Fruit fly (Drosophila melanogaster) whole organism, embryonic: Measurements from ENCODE around the gene Alp9.

Experiments used
- Adf1 ChIP-seq: fragments of 200-800 bp; sonication (Bioruptor generic); IDR thresholded peaks from 2 replicates; pipeline ENCODE4 v1.3.6; 2022; ENCODE audit warnings: missing biosample characterization, missing genetic modification characterization
- C15 ChIP-seq: fragments of 200-800 bp; sonication (Bioruptor generic); IDR thresholded peaks from 3 replicates; pipeline ENCODE4 v1.3.6; 2022; ENCODE audit warnings: missing biosample characterization, missing genetic modification characterization
- CG10431 ChIP-seq: fragments of 200-800 bp; sonication (Bioruptor generic); optimal IDR thresholded peaks from 3 replicates; lab custom pipeline; 2018; ENCODE audit warnings: missing biosample characterization, mild to moderate bottlenecking, missing genetic modification characterization
- CG11085 ChIP-seq: fragments of 200-800 bp; sonication (Bioruptor generic); IDR thresholded peaks from 2 replicates; pipeline ENCODE4 v1.3.6; 2022; ENCODE audit warnings: missing biosample characterization, missing genetic modification characterization
- CG14710 ChIP-seq: fragments of 200-800 bp; sonication (Bioruptor generic); optimal IDR thresholded peaks from 3 replicates; lab custom pipeline; 2019; ENCODE audit warnings: missing biosample characterization, mild to moderate bottlenecking, missing genetic modification characterization, moderate library complexity
- CG14965 ChIP-seq: fragments of 200-800 bp; sonication (Bioruptor generic); optimal IDR thresholded peaks from 2 replicates; lab custom pipeline; 2016; ENCODE audit warnings: missing biosample characterization, missing genetic modification characterization, borderline replicate concordance
- CG15073 ChIP-seq: fragments of 200-800 bp; sonication (Bioruptor generic); optimal IDR thresholded peaks from 2 replicates; lab custom pipeline; 2016; ENCODE audit warnings: missing biosample characterization, missing genetic modification characterization
- CG1602 ChIP-seq: fragments of 200-800 bp; sonication (Bioruptor generic); optimal IDR thresholded peaks from 3 replicates; lab custom pipeline; 2016; ENCODE audit warnings: missing biosample characterization, missing genetic modification characterization
- CG17612 ChIP-seq: fragments of 200-800 bp; sonication (Bioruptor generic); IDR thresholded peaks from 2 replicates; pipeline ENCODE4 v1.3.6; 2022; ENCODE audit warnings: missing biosample characterization, missing genetic modification characterization
- CG18262 ChIP-seq: fragments of 200-800 bp; optimal IDR thresholded peaks from 3 replicates; lab custom pipeline; 2019; ENCODE audit warnings: missing biosample characterization, mild to moderate bottlenecking, missing genetic modification characterization, moderate library complexity
- CG1832 ChIP-seq: fragments of 200-800 bp; sonication (Bioruptor generic); optimal IDR thresholded peaks from 2 replicates; lab custom pipeline; 2017; ENCODE audit warnings: missing biosample characterization, mild to moderate bottlenecking, missing genetic modification characterization, inconsistent platforms
- CG2712 ChIP-seq: fragments of 200-800 bp; optimal IDR thresholded peaks from 3 replicates; lab custom pipeline; 2019; ENCODE audit warnings: missing biosample characterization, mild to moderate bottlenecking, missing genetic modification characterization, moderate library complexity
- CG30403 ChIP-seq: fragments of 200-800 bp; sonication (Bioruptor generic); optimal IDR thresholded peaks from 3 replicates; lab custom pipeline; 2016; ENCODE audit warnings: missing biosample characterization, missing genetic modification characterization
- CG30431 ChIP-seq: fragments of 200-800 bp; sonication (Bioruptor generic); optimal IDR thresholded peaks from 2 replicates; lab custom pipeline; 2017; ENCODE audit warnings: missing biosample characterization, missing genetic modification characterization
- CG3995 ChIP-seq: fragments of 200-800 bp; sonication (Bioruptor generic); optimal IDR thresholded peaks from 3 replicates; lab custom pipeline; 2016; ENCODE audit warnings: missing biosample characterization, missing genetic modification characterization
- CG4360 ChIP-seq: fragments of 200-800 bp; sonication (Bioruptor generic); IDR thresholded peaks from 2 replicates; pipeline ENCODE4 v1.3.6; 2022; ENCODE audit warnings: missing biosample characterization, missing genetic modification characterization
- CG4820 ChIP-seq: fragments of 200-800 bp; sonication (Bioruptor generic); optimal IDR thresholded peaks from 3 replicates; lab custom pipeline; 2016; ENCODE audit warnings: missing biosample characterization, missing genetic modification characterization
- CG6791 ChIP-seq: fragments of 200-800 bp; sonication (Bioruptor generic); IDR thresholded peaks from 3 replicates; pipeline ENCODE4 v1.3.6; 2022; ENCODE audit warnings: missing biosample characterization, missing genetic modification characterization; ENCODE audit not compliant: partially characterized antibody
- D19A ChIP-seq: fragments of 200-800 bp; optimal IDR thresholded peaks from 3 replicates; lab custom pipeline; 2019; ENCODE audit warnings: missing biosample characterization, mild to moderate bottlenecking, missing genetic modification characterization, moderate library complexity
- Dref ChIP-seq: fragments of 200-800 bp; sonication (Bioruptor generic); IDR thresholded peaks from 2 replicates; pipeline ENCODE4 v1.3.6; 2022; ENCODE audit warnings: missing biosample characterization, missing genetic modification characterization
- E2f1 ChIP-seq: fragments of 200-800 bp; sonication (Bioruptor generic); IDR thresholded peaks from 2 replicates; pipeline ENCODE4 v1.3.6; 2022; ENCODE audit warnings: missing biosample characterization, missing genetic modification characterization
- H2.0 ChIP-seq: fragments of 200-800 bp; sonication (Bioruptor generic); IDR thresholded peaks from 2 replicates; pipeline ENCODE4 v1.3.6; 2022; ENCODE audit warnings: missing biosample characterization, missing genetic modification characterization
- HLHmδ ChIP-seq: fragments of 200-800 bp; sonication (Bioruptor generic); optimal IDR thresholded peaks from 2 replicates; lab custom pipeline; 2018; ENCODE audit warnings: missing biosample characterization, mild to moderate bottlenecking, missing genetic modification characterization, moderate library complexity
- Hr3 ChIP-seq: fragments of 200-800 bp; sonication (Bioruptor generic); optimal IDR thresholded peaks from 3 replicates; lab custom pipeline; 2016; ENCODE audit warnings: missing biosample characterization, missing genetic modification characterization
- Hr39 ChIP-seq: fragments of >200 bp; optimal IDR thresholded peaks from 2 replicates; lab custom pipeline; 2017
- MESR4 ChIP-seq: fragments of 200-800 bp; sonication (Bioruptor generic); optimal IDR thresholded peaks from 2 replicates; lab custom pipeline; 2018; ENCODE audit warnings: missing biosample characterization, mild to moderate bottlenecking, missing genetic modification characterization, moderate library complexity
- NC2β ChIP-seq: fragments of 200-800 bp; sonication (Bioruptor generic); optimal IDR thresholded peaks from 2 replicates; lab custom pipeline; 2016; ENCODE audit warnings: missing biosample characterization, missing genetic modification characterization
- Optix ChIP-seq: fragments of 200-800 bp; sonication (Bioruptor generic); IDR thresholded peaks from 3 replicates; pipeline ENCODE4 v1.3.6; 2022; ENCODE audit warnings: missing biosample characterization, missing genetic modification characterization
- Scr ChIP-seq: fragments of 200-800 bp; sonication (Bioruptor generic); IDR thresholded peaks from 2 replicates; pipeline ENCODE4 v1.3.6; 2022; ENCODE audit warnings: missing biosample characterization, missing genetic modification characterization; ENCODE audit not compliant: partially characterized antibody
- Vsx1 ChIP-seq: fragments of 200-800 bp; sonication (Bioruptor generic); optimal IDR thresholded peaks from 2 replicates; lab custom pipeline; 2017; ENCODE audit warnings: missing biosample characterization, mild to moderate bottlenecking, missing genetic modification characterization, missing genetic modification reagents
- amos ChIP-seq: fragments of 200-800 bp; sonication (Bioruptor generic); IDR thresholded peaks from 2 replicates; pipeline ENCODE4 v1.3.6; 2022; ENCODE audit warnings: missing biosample characterization, missing genetic modification characterization; ENCODE audit not compliant: partially characterized antibody
- ato ChIP-seq: fragments of 200-800 bp; sonication (Bioruptor generic); IDR thresholded peaks from 2 replicates; pipeline ENCODE4 v1.3.6; 2022; ENCODE audit warnings: missing biosample characterization, missing genetic modification characterization; ENCODE audit not compliant: partially characterized antibody
- bbx ChIP-seq: fragments of 200-800 bp; sonication (Bioruptor generic); IDR thresholded peaks from 2 replicates; pipeline ENCODE4 v1.3.6; 2022; ENCODE audit warnings: missing biosample characterization, missing genetic modification characterization; ENCODE audit not compliant: partially characterized antibody
- cas ChIP-seq: fragments of 200-800 bp; sonication (Bioruptor generic); IDR thresholded peaks from 2 replicates; pipeline ENCODE4 v1.3.6; 2022; ENCODE audit warnings: missing biosample characterization, missing genetic modification characterization
- caup ChIP-seq: fragments of 200-800 bp; sonication (Bioruptor generic); optimal IDR thresholded peaks from 3 replicates; lab custom pipeline; 2017; ENCODE audit warnings: missing biosample characterization, mild to moderate bottlenecking, missing genetic modification characterization, moderate library complexity; ENCODE audit not compliant: severe bottlenecking
- chinmo ChIP-seq: fragments of 200-800 bp; sonication (Bioruptor generic); IDR thresholded peaks from 4 replicates; pipeline ENCODE4 v1.3.6; 2022; ENCODE audit warnings: missing biosample characterization, missing genetic modification characterization; ENCODE audit not compliant: partially characterized antibody
- ewg ChIP-seq: fragments of 200-800 bp; sonication (Bioruptor generic); optimal IDR thresholded peaks from 3 replicates; lab custom pipeline; 2017; ENCODE audit warnings: mild to moderate bottlenecking, missing biosample characterization, missing genetic modification reagents, missing genetic modification characterization
- gfzf ChIP-seq: fragments of 200-800 bp; sonication (Bioruptor generic); optimal IDR thresholded peaks from 2 replicates; lab custom pipeline; 2016; ENCODE audit warnings: missing biosample characterization, mild to moderate bottlenecking, missing genetic modification characterization, moderate library complexity
- gsb ChIP-seq: fragments of 200-800 bp; sonication (Bioruptor generic); IDR thresholded peaks from 2 replicates; pipeline ENCODE4 v1.3.6; 2022; ENCODE audit warnings: missing biosample characterization, missing genetic modification characterization
- her ChIP-seq: fragments of 200-800 bp; sonication (Bioruptor generic); optimal IDR thresholded peaks from 2 replicates; lab custom pipeline; 2016; ENCODE audit warnings: missing biosample characterization, missing genetic modification characterization
- ken ChIP-seq: fragments of 200-800 bp; sonication (Bioruptor generic); IDR thresholded peaks from 3 replicates; pipeline ENCODE4 v1.3.6; 2022; ENCODE audit warnings: missing biosample characterization, missing genetic modification characterization
- pan ChIP-seq, 4 experiments: fragments of >200 bp in 3 of 4; fragments of 200-800 bp in 1 of 4; sonication (Bioruptor generic) in 1 of 4; optimal IDR thresholded peaks in 3 of 4; IDR thresholded peaks in 1 of 4; 2 replicates each; pipeline versions ENCODE4 v1.3.6 to Lab custom; 2017 to 2022; ENCODE audit warnings: missing biosample characterization in 2 of 4, missing genetic modification characterization in 2 of 4, mixed read lengths in 1 of 4
- pb ChIP-seq: fragments of 200-800 bp; sonication (Bioruptor generic); optimal IDR thresholded peaks from 3 replicates; lab custom pipeline; 2016; ENCODE audit warnings: missing biosample characterization, missing genetic modification characterization
- pzg ChIP-seq: fragments of 200-800 bp; sonication (Bioruptor generic); optimal IDR thresholded peaks from 3 replicates; lab custom pipeline; 2018; ENCODE audit warnings: missing biosample characterization, mild to moderate bottlenecking, missing genetic modification characterization, moderate library complexity
- repo ChIP-seq: fragments of 200-800 bp; sonication (Bioruptor generic); optimal IDR thresholded peaks from 2 replicates; lab custom pipeline; 2016; ENCODE audit warnings: missing biosample characterization, missing genetic modification characterization
- run ChIP-seq: fragments of 200-800 bp; sonication (Bioruptor generic); optimal IDR thresholded peaks from 3 replicates; lab custom pipeline; 2018; ENCODE audit warnings: missing biosample characterization, mild to moderate bottlenecking, missing genetic modification characterization
- sens-2 ChIP-seq: fragments of 200-800 bp; sonication (Bioruptor generic); IDR thresholded peaks from 2 replicates; pipeline ENCODE4 v1.3.6; 2022; ENCODE audit warnings: missing biosample characterization, missing genetic modification characterization
- tna ChIP-seq: fragments of 200-800 bp; sonication (Bioruptor generic); IDR thresholded peaks from 2 replicates; pipeline ENCODE4 v1.3.6; 2022; ENCODE audit warnings: missing biosample characterization, missing genetic modification characterization; ENCODE audit not compliant: partially characterized antibody
- zen2 ChIP-seq: fragments of 200-800 bp; sonication (Bioruptor generic); IDR thresholded peaks from 3 replicates; pipeline ENCODE4 v1.3.6; 2022; ENCODE audit warnings: missing biosample characterization, missing genetic modification characterization; ENCODE audit not compliant: partially characterized antibody

Alp9 gene

DNA sequence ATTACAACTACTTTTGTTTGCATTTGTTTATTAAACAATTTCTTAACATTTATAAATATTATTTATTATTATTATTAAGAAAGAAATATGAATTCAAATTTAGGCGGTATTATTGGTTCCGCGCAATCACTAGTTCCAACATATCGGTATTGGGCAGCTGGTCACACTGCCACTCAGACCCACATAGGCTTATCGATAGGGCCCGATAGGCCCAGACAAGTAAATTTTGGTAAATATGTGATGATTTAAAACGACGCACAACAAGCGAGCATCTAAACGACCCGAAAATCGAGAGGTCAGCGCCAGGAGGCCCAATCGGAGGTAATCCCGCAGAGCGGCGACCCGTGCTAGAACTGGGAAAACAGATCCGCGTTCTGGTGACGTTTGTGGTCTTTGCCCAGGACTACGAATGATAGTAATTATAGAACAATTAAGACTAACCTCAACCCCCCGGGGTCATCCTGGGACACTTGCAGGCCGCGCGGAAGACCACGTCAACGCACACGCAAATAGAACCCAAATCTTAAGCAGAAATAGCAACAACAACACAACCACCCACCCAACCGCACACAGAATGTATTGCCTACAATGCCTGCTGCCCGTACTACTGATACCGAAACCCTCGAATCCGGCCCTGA is 30.2 kb upstream of the Alp9 start, which contains the start of gene bc10 (continued):
- no peak for TF ChIP-seq CG14965 (GFP tag; lab: Kevin White, UChicago)
- TF ChIP-seq CG10431 (GFP tag; lab: Kevin White, UChicago), result no peak
- TF ChIP-seq caup, result no peak
- TF ChIP-seq chinmo (GFP tag; lab: Robert Waterston, UW), result peak; percentile 47; the same call in 1 of the 4 replicates
- TF ChIP-seq Vsx1 (GFP tag; lab: Kevin White, UChicago), result no peak
- peak; percentile 52 for TF ChIP-seq gfzf (GFP tag; lab: Kevin White, UChicago)
- no peak for TF ChIP-seq CG4820
- TF ChIP-seq MESR4 (GFP tag; lab: Kevin White, UChicago), result peak; percentile 70
- TF ChIP-seq CG6791, result peak; percentile 87
- TF ChIP-seq pzg (GFP tag; lab: Kevin White, UChicago), result peak; percentile 85
- no peak for TF ChIP-seq Hr3 (GFP tag; lab: Kevin White, UChicago)
- no peak for TF ChIP-seq H2.0
- peak; percentile 89 for TF ChIP-seq bbx (GFP tag; lab: Robert Waterston, UW)
- TF ChIP-seq CG11085, result no peak
- TF ChIP-seq CG1602 (GFP tag; lab: Kevin White, UChicago), result no peak
- TF ChIP-seq CG18262 (tag; lab: Kevin White, UChicago), result no peak
- TF ChIP-seq pb, result no peak
- no peak for TF ChIP-seq E2f1 (GFP tag; lab: Robert Waterston, UW)
- no peak for TF ChIP-seq Adf1
- no peak for TF ChIP-seq NC2β (GFP tag; lab: Kevin White, UChicago)
- no peak for TF ChIP-seq D19A
- TF ChIP-seq CG14710 (tag; lab: Kevin White, UChicago), result peak; percentile 30
- no peak for TF ChIP-seq repo (GFP tag; lab: Kevin White, UChicago)
- TF ChIP-seq CG2712 (tag; lab: Kevin White, UChicago), result peak; percentile 20
- no peak for TF ChIP-seq cas (GFP tag; lab: Robert Waterston, UW)
- no peak for TF ChIP-seq CG15073 (GFP tag; lab: Kevin White, UChicago)
- no peak for TF ChIP-seq HLHmδ (GFP tag; lab: Kevin White, UChicago)
- TF ChIP-seq CG1832 (GFP tag; lab: Kevin White, UChicago), result no peak
- TF ChIP-seq C15 (GFP tag; lab: Robert Waterston, UW), result no peak
- TF ChIP-seq CG30403 (GFP tag; lab: Kevin White, UChicago), result no peak
- no peak for TF ChIP-seq pan (optimal IDR thresholded peaks at IDR 0.05; lab: Kevin White, UChicago)
- TF ChIP-seq pan (GFP tag; optimal IDR thresholded peaks at IDR 0.05 in 1 of 2, IDR thresholded peaks at IDR 0.05 in 1 of 2), result no peak
- TF ChIP-seq zen2 (GFP tag; lab: Robert Waterston, UW), result peak; percentile 54; the same call in 1 of the 3 replicates
- peak; percentile 86 for TF ChIP-seq Scr (GFP tag; lab: Robert Waterston, UW)
- TF ChIP-seq sens-2 (GFP tag; lab: Robert Waterston, UW), result no peak
- no peak for TF ChIP-seq CG17612 (GFP tag; lab: Robert Waterston, UW)
- peak; percentile 93 for TF ChIP-seq amos (GFP tag; lab: Robert Waterston, UW)
- TF ChIP-seq ken (GFP tag; lab: Robert Waterston, UW), result no peak
- no peak for TF ChIP-seq Hr39 (lab: Kevin White, UChicago)
- no peak for TF ChIP-seq Optix
- TF ChIP-seq her (GFP tag; lab: Kevin White, UChicago), result no peak
- TF ChIP-seq Dref (GFP tag; lab: Robert Waterston, UW), result peak; percentile 88
- TF ChIP-seq gsb (GFP tag; lab: Robert Waterston, UW), result no peak
- TF ChIP-seq CG30431 (GFP tag; lab: Kevin White, UChicago), result no peak
- TF ChIP-seq ato (GFP tag; lab: Robert Waterston, UW), result peak; percentile 73
- peak; percentile 73 for TF ChIP-seq CG3995 (GFP tag; lab: Kevin White, UChicago)
- no peak for TF ChIP-seq run (tag; lab: Kevin White, UChicago)
- TF ChIP-seq ewg (GFP tag; lab: Kevin White, UChicago), result no peak
- TF ChIP-seq CG4360 (GFP tag; lab: Robert Waterston, UW), result no peak
- TF ChIP-seq tna (GFP tag; lab: Robert Waterston, UW), result peak; percentile 68; the same call in 1 of the 2 replicates
